Fruit fly (Drosophila melanogaster) whole organism, embryonic: Measurements from ENCODE around the gene RfC3.

ENCODE experiments used
- CG1024 ChIP-seq: fragments of 200-800 bp; sonication (Bioruptor generic); IDR thresholded peaks from 2 replicates; pipeline ENCODE4 v1.3.6; 2022; ENCODE audit warnings: missing biosample characterization, missing genetic modification characterization
- CG12155 ChIP-seq: fragments of 200-800 bp; sonication (Bioruptor generic); optimal IDR thresholded peaks from 3 replicates; lab custom pipeline; 2016; ENCODE audit warnings: missing biosample characterization, missing genetic modification characterization
- CG16815 ChIP-seq: fragments of 200-800 bp; sonication (Bioruptor generic); optimal IDR thresholded peaks from 3 replicates; lab custom pipeline; 2017; ENCODE audit warnings: missing biosample characterization, mild to moderate bottlenecking, missing genetic modification characterization
- CG17802 ChIP-seq: fragments of 200-800 bp; sonication (Bioruptor generic); optimal IDR thresholded peaks from 2 replicates; lab custom pipeline; 2018; ENCODE audit warnings: missing biosample characterization, mild to moderate bottlenecking, missing genetic modification characterization, moderate library complexity
- CG17912 ChIP-seq: fragments of 200-800 bp; sonication (Bioruptor generic); optimal IDR thresholded peaks from 2 replicates; lab custom pipeline; 2018; ENCODE audit warnings: missing biosample characterization, mild to moderate bottlenecking, missing genetic modification characterization
- CG18011 ChIP-seq: fragments of 200-800 bp; sonication (Bioruptor generic); optimal IDR thresholded peaks from 2 replicates; lab custom pipeline; 2017; ENCODE audit warnings: missing biosample characterization, missing genetic modification characterization, mild to moderate bottlenecking, moderate library complexity, missing genotype
- CG2202 ChIP-seq: fragments of 200-800 bp; sonication (Bioruptor generic); optimal IDR thresholded peaks from 2 replicates; lab custom pipeline; 2018; ENCODE audit warnings: missing biosample characterization, mild to moderate bottlenecking, missing genetic modification characterization
- CG3163 ChIP-seq: fragments of 200-800 bp; sonication (Bioruptor generic); optimal IDR thresholded peaks from 3 replicates; lab custom pipeline; 2016; ENCODE audit warnings: missing biosample characterization, missing genetic modification characterization
- CG34224 ChIP-seq: fragments of 200-800 bp; sonication (Bioruptor generic); IDR thresholded peaks from 3 replicates; pipeline ENCODE4 v1.3.6; 2022; ENCODE audit warnings: missing biosample characterization, missing genetic modification characterization; ENCODE audit not compliant: partially characterized antibody
- CG4360 ChIP-seq: fragments of 200-800 bp; sonication (Bioruptor generic); IDR thresholded peaks from 2 replicates; pipeline ENCODE4 v1.3.6; 2022; ENCODE audit warnings: missing biosample characterization, missing genetic modification characterization
- CG5180 ChIP-seq: fragments of 200-800 bp; sonication (Bioruptor generic); optimal IDR thresholded peaks from 3 replicates; lab custom pipeline; 2017; ENCODE audit warnings: missing biosample characterization, missing genetic modification characterization, mild to moderate bottlenecking, moderate library complexity, missing genetic modification reagents
- CG6654 ChIP-seq: fragments of 200-800 bp; sonication (Bioruptor generic); optimal IDR thresholded peaks from 2 replicates; lab custom pipeline; 2017; ENCODE audit warnings: missing biosample characterization, mild to moderate bottlenecking, missing genetic modification characterization
- CG6854 ChIP-seq: fragments of 200-800 bp; sonication (Bioruptor generic); optimal IDR thresholded peaks from 3 replicates; lab custom pipeline; 2017; ENCODE audit warnings: missing biosample characterization, mild to moderate bottlenecking, missing genetic modification characterization
- CG8281 ChIP-seq: fragments of 200-800 bp; sonication (Bioruptor generic); optimal IDR thresholded peaks from 2 replicates; lab custom pipeline; 2018; ENCODE audit warnings: missing biosample characterization, mild to moderate bottlenecking, missing genetic modification characterization, moderate library complexity
- CG9215 ChIP-seq: fragments of 200-800 bp; sonication (Bioruptor generic); IDR thresholded peaks from 2 replicates; pipeline ENCODE4 v1.3.6; 2022; ENCODE audit warnings: missing biosample characterization, missing genetic modification characterization
- CG9437 ChIP-seq: fragments of 200-800 bp; sonication (Bioruptor generic); optimal IDR thresholded peaks from 2 replicates; lab custom pipeline; 2018; ENCODE audit warnings: missing biosample characterization, mild to moderate bottlenecking, missing genetic modification characterization
- D19A ChIP-seq: fragments of 200-800 bp; optimal IDR thresholded peaks from 3 replicates; lab custom pipeline; 2019; ENCODE audit warnings: missing biosample characterization, mild to moderate bottlenecking, missing genetic modification characterization, moderate library complexity
- Dbx ChIP-seq: fragments of 200-800 bp; sonication (Bioruptor generic); IDR thresholded peaks from 3 replicates; pipeline ENCODE4 v1.3.6; 2022; ENCODE audit warnings: missing biosample characterization, missing genetic modification characterization
- Ets65A ChIP-seq: fragments of 200-800 bp; sonication (Bioruptor generic); peaks from one replicate; lab custom pipeline; 2016; ENCODE audit warnings: missing biosample characterization, missing genetic modification characterization
- GATAe ChIP-seq: fragments of 200-800 bp; sonication (Bioruptor generic); conservative IDR thresholded peaks from 2 replicates; pipeline ENCODE4 v1.3.6; 2022; ENCODE audit warnings: missing biosample characterization, missing genetic modification characterization
- Gsc ChIP-seq: fragments of 200-800 bp; sonication (Bioruptor generic); IDR thresholded peaks from 2 replicates; pipeline ENCODE4 v1.3.6; 2022; ENCODE audit warnings: missing biosample characterization, missing genetic modification characterization
- HLHmδ ChIP-seq: fragments of 200-800 bp; sonication (Bioruptor generic); optimal IDR thresholded peaks from 2 replicates; lab custom pipeline; 2018; ENCODE audit warnings: missing biosample characterization, mild to moderate bottlenecking, missing genetic modification characterization, moderate library complexity
- Hey ChIP-seq: fragments of 200-800 bp; sonication (Bioruptor generic); optimal IDR thresholded peaks from 3 replicates; lab custom pipeline; 2018; ENCODE audit warnings: missing biosample characterization, mild to moderate bottlenecking, missing genetic modification characterization
- HmgD ChIP-seq: fragments of 200-800 bp; sonication (Bioruptor generic); optimal IDR thresholded peaks from 3 replicates; lab custom pipeline; 2016; ENCODE audit warnings: missing biosample characterization, missing genetic modification characterization
- MESR4 ChIP-seq: fragments of 200-800 bp; sonication (Bioruptor generic); optimal IDR thresholded peaks from 2 replicates; lab custom pipeline; 2018; ENCODE audit warnings: missing biosample characterization, mild to moderate bottlenecking, missing genetic modification characterization, moderate library complexity
- Mad ChIP-seq: fragments of 200-800 bp; sonication (Bioruptor generic); optimal IDR thresholded peaks from 2 replicates; lab custom pipeline; 2016; ENCODE audit warnings: missing biosample characterization, missing genetic modification characterization
- Med ChIP-seq: fragments of 200-800 bp; sonication (Bioruptor generic); peaks from one replicate; lab custom pipeline; 2016; ENCODE audit warnings: missing biosample characterization, missing genetic modification characterization, mild to moderate bottlenecking, inconsistent platforms, moderate library complexity
- Nf-YB ChIP-seq: fragments of 200-800 bp; sonication (Bioruptor generic); optimal IDR thresholded peaks from 3 replicates; lab custom pipeline; 2019; ENCODE audit warnings: missing biosample characterization, mild to moderate bottlenecking, missing genetic modification characterization, moderate library complexity
- Ptx1 ChIP-seq: fragments of 200-800 bp; sonication (Bioruptor generic); IDR thresholded peaks from 2 replicates; pipeline ENCODE4 v1.3.6; 2022; ENCODE audit warnings: missing biosample characterization, missing genetic modification characterization
- Side ChIP-seq: fragments of 200-800 bp; sonication (Bioruptor generic); optimal IDR thresholded peaks from 2 replicates; lab custom pipeline; 2016; ENCODE audit warnings: missing biosample characterization, missing genetic modification characterization
- abd-A ChIP-seq: fragments of 200-800 bp; sonication (Bioruptor generic); optimal IDR thresholded peaks from 3 replicates; lab custom pipeline; 2019; ENCODE audit warnings: missing biosample characterization, mild to moderate bottlenecking, missing genetic modification characterization, moderate library complexity
- az2 ChIP-seq: fragments of 200-800 bp; sonication (Bioruptor generic); optimal IDR thresholded peaks from 3 replicates; lab custom pipeline; 2016; ENCODE audit warnings: missing biosample characterization, missing genetic modification characterization
- bab2 ChIP-seq: fragments of 200-800 bp; sonication (Bioruptor generic); optimal IDR thresholded peaks from 2 replicates; lab custom pipeline; 2016; ENCODE audit warnings: missing biosample characterization, missing genetic modification characterization
- corto ChIP-seq: fragments of 200-800 bp; sonication (Bioruptor generic); optimal IDR thresholded peaks from 2 replicates; lab custom pipeline; 2016; ENCODE audit warnings: missing biosample characterization, mild to moderate bottlenecking, missing genetic modification characterization, moderate library complexity
- eyg ChIP-seq: fragments of 200-800 bp; sonication (Bioruptor generic); optimal IDR thresholded peaks from 3 replicates; lab custom pipeline; 2016; ENCODE audit warnings: missing biosample characterization, missing genetic modification characterization
- h ChIP-seq: fragments of >200 bp; optimal IDR thresholded peaks from 2 replicates; lab custom pipeline; 2017
- hth ChIP-seq: fragments of >200 bp; optimal IDR thresholded peaks from 2 replicates; lab custom pipeline; 2017; ENCODE audit warnings: inconsistent platforms
- inv ChIP-seq: fragments of 200-800 bp; sonication (Bioruptor generic); IDR thresholded peaks from 2 replicates; pipeline ENCODE4 v1.3.6; 2022; ENCODE audit warnings: missing biosample characterization, missing genetic modification characterization; ENCODE audit not compliant: partially characterized antibody
- jing ChIP-seq: fragments of 200-800 bp; sonication (Bioruptor generic); optimal IDR thresholded peaks from 2 replicates; lab custom pipeline; 2018; ENCODE audit warnings: missing biosample characterization, mild to moderate bottlenecking, missing genetic modification characterization
- nau ChIP-seq: fragments of 200-800 bp; sonication (Bioruptor generic); optimal IDR thresholded peaks from 3 replicates; lab custom pipeline; 2017; ENCODE audit warnings: missing biosample characterization, mild to moderate bottlenecking, missing genetic modification characterization, missing genetic modification reagents
- nmo ChIP-seq: fragments of 200-800 bp; sonication (Bioruptor generic); optimal IDR thresholded peaks from 2 replicates; lab custom pipeline; 2018; ENCODE audit warnings: missing biosample characterization, mild to moderate bottlenecking, missing genetic modification characterization, moderate library complexity
- nom ChIP-seq: fragments of 200-800 bp; sonication (Bioruptor generic); optimal IDR thresholded peaks from 2 replicates; lab custom pipeline; 2017; ENCODE audit warnings: missing biosample characterization, missing genetic modification characterization, mild to moderate bottlenecking, moderate library complexity, missing genetic modification reagents
- pros ChIP-seq: fragments of 200-800 bp; sonication (Bioruptor generic); optimal IDR thresholded peaks from 3 replicates; lab custom pipeline; 2019; ENCODE audit warnings: missing biosample characterization, mild to moderate bottlenecking, missing genetic modification characterization, moderate library complexity
- pzg ChIP-seq: fragments of 200-800 bp; sonication (Bioruptor generic); optimal IDR thresholded peaks from 3 replicates; lab custom pipeline; 2018; ENCODE audit warnings: missing biosample characterization, mild to moderate bottlenecking, missing genetic modification characterization, moderate library complexity
- ranshi ChIP-seq: fragments of 200-800 bp; sonication (Bioruptor generic); IDR thresholded peaks from 2 replicates; pipeline ENCODE4 v1.3.6; 2022; ENCODE audit warnings: missing biosample characterization, missing genetic modification characterization
- shn ChIP-seq: fragments of 200-800 bp; sonication (Bioruptor generic); optimal IDR thresholded peaks from 3 replicates; lab custom pipeline; 2016; ENCODE audit warnings: missing biosample characterization, missing genetic modification characterization
- stwl ChIP-seq: fragments of 200-800 bp; sonication (Bioruptor generic); optimal IDR thresholded peaks from 3 replicates; lab custom pipeline; 2018; ENCODE audit warnings: missing biosample characterization, mild to moderate bottlenecking, missing genetic modification characterization, moderate library complexity
- wdn ChIP-seq: fragments of 200-800 bp; sonication (Bioruptor generic); IDR thresholded peaks from 2 replicates; pipeline ENCODE4 v1.3.6; 2022; ENCODE audit warnings: missing biosample characterization, missing genetic modification characterization
- zen2 ChIP-seq: fragments of 200-800 bp; sonication (Bioruptor generic); IDR thresholded peaks from 3 replicates; pipeline ENCODE4 v1.3.6; 2022; ENCODE audit warnings: missing biosample characterization, missing genetic modification characterization; ENCODE audit not compliant: partially characterized antibody

The RfC3 gene

DNA sequence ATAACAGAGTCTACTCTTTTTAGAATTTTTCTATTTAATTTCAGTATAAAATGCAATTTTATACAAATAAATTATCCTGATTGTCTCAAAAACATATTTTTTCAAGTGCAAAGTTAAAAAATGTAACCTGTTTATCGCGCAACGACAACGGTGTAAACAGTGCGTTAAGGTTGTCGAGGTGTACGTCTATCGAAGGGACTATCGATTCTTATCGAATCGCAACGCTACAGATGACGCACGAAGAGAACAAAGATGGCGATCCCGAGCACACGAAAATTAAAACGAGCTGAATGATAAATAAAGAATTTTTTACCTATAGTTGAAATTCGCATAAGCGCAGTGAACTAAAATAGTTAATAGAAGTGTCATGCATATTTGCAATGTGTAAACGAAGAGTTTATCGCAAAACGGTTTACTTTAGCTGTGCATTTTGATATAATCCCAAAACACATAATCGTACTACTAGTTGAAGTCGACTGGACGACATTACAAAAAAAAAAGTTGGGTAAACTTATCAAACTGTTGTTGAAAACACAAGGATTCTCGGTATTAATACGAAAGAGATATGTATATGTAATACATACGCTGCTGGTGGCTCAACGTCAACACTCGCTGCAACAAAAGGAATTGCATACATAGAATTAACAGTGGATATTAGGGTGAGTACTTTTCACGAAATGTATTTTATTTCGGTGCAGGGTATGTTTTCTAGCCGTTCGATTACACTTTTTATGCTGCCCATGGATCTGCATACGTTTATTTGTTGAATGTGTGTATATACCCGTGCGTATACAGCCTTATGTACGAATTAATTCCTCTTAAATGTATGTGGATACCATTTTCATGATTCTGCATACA lies 30.9 kb upstream of the RfC3 start, which contains the start of gene da (continued):
- peak; percentile 38 for TF ChIP-seq CG6854 (GFP tag; lab: Kevin White, UChicago)
- TF ChIP-seq Med (GFP tag; lab: Kevin White, UChicago): peak; percentile 92
- no peak for TF ChIP-seq corto (GFP tag; lab: Kevin White, UChicago)
- peak; percentile 29; the same call in 1 of the 2 replicates for TF ChIP-seq wdn (GFP tag; lab: Robert Waterston, UW)
- TF ChIP-seq CG1024 (GFP tag; lab: Robert Waterston, UW): peak; percentile 96
- TF ChIP-seq bab2: no peak
- peak; percentile 43 for TF ChIP-seq CG9437 (GFP tag; lab: Kevin White, UChicago)
- no peak for TF ChIP-seq eyg
- TF ChIP-seq Gsc (GFP tag; lab: Robert Waterston, UW): no peak
- TF ChIP-seq CG18011 (GFP tag; lab: Kevin White, UChicago): peak; percentile 20
- no peak for TF ChIP-seq nau (GFP tag; lab: Kevin White, UChicago)
- TF ChIP-seq CG4360 (GFP tag; lab: Robert Waterston, UW): no peak
- peak; percentile 19 for TF ChIP-seq CG16815 (GFP tag; lab: Kevin White, UChicago)
- peak; percentile 95 for TF ChIP-seq CG17802 (tag; lab: Kevin White, UChicago)
- TF ChIP-seq Ptx1: peak; percentile 54
- peak; percentile 38 for TF ChIP-seq Nf-YB
- TF ChIP-seq zen2: no peak
- peak; percentile 78 for TF ChIP-seq Ets65A (GFP tag; lab: Kevin White, UChicago)
- no peak for TF ChIP-seq CG2202 (tag; lab: Kevin White, UChicago)
- peak; percentile 86 for TF ChIP-seq pzg (GFP tag; lab: Kevin White, UChicago)
- TF ChIP-seq D19A: peak; percentile 75
- TF ChIP-seq Dbx: 0 out of 3 replicates have a peak, but pooled peaks have one; percentile 15
- no peak for TF ChIP-seq pros (GFP tag; lab: Kevin White, UChicago)
- TF ChIP-seq hth (lab: Kevin White, UChicago): no peak
- TF ChIP-seq ranshi (GFP tag; lab: Robert Waterston, UW): 0 out of 2 replicates have a peak, but pooled peaks have one; percentile 17
- peak; percentile 15 for TF ChIP-seq nom
- peak; percentile 91 for TF ChIP-seq MESR4 (GFP tag; lab: Kevin White, UChicago)
- TF ChIP-seq abd-A (tag; lab: Kevin White, UChicago): no peak
- TF ChIP-seq CG34224 (GFP tag; lab: Robert Waterston, UW): peak; percentile 68
- no peak for TF ChIP-seq CG6654 (GFP tag; lab: Kevin White, UChicago)
- TF ChIP-seq HLHmδ (GFP tag; lab: Kevin White, UChicago): no peak
- TF ChIP-seq CG8281 (tag; lab: Kevin White, UChicago): no peak
- TF ChIP-seq Mad (GFP tag; lab: Kevin White, UChicago): peak; percentile 39
- TF ChIP-seq jing: no peak
- TF ChIP-seq nmo (GFP tag; lab: Kevin White, UChicago): peak; percentile 73
- TF ChIP-seq az2 (GFP tag; lab: Kevin White, UChicago): peak; percentile 68
- peak; percentile 7 for TF ChIP-seq shn (GFP tag; lab: Kevin White, UChicago)
- TF ChIP-seq h (lab: Kevin White, UChicago): no peak
- no peak for TF ChIP-seq Hey (tag; lab: Kevin White, UChicago)
- peak; percentile 38 for TF ChIP-seq Side
- peak; percentile 53 for TF ChIP-seq HmgD (GFP tag; lab: Kevin White, UChicago)
- peak; percentile 33; the same call in 1 of the 2 replicates for TF ChIP-seq inv (GFP tag; lab: Robert Waterston, UW)
- TF ChIP-seq CG17912: peak; percentile 32
- peak; percentile 65 for TF ChIP-seq stwl (tag; lab: Kevin White, UChicago)
- TF ChIP-seq CG9215 (GFP tag; lab: Robert Waterston, UW): no peak
- no peak for TF ChIP-seq CG3163 (GFP tag; lab: Kevin White, UChicago)
- no peak for TF ChIP-seq GATAe (GFP tag; lab: Robert Waterston, UW)
- no peak for TF ChIP-seq CG5180 (GFP tag; lab: Kevin White, UChicago)
- peak; percentile 50 for TF ChIP-seq CG12155 (GFP tag; lab: Kevin White, UChicago)
